Fruit fly (Drosophila melanogaster) whole organism: Measurements from ENCODE around the gene Pmvk.

Experiments
- CG8478 ChIP-seq: fragments of >200 bp; optimal IDR thresholded peaks from 2 replicates; lab custom pipeline; 2018; ENCODE audit warnings: inconsistent platforms
- Dll ChIP-seq: fragments of >200 bp; optimal IDR thresholded peaks from 2 replicates; lab custom pipeline; 2017
- EcR ChIP-seq, 2 experiments: fragments of >200 bp; optimal IDR thresholded peaks; 2 replicates each; lab custom pipeline; 2017; ENCODE audit warnings: missing biosample characterization in 2 of 2, missing genetic modification characterization in 2 of 2, missing genetic modification reagents in 2 of 2
- pan ChIP-seq: fragments of >200 bp; optimal IDR thresholded peaks from 2 replicates; lab custom pipeline; 2017
- psq ChIP-seq: fragments of >200 bp; optimal IDR thresholded peaks from 2 replicates; lab custom pipeline; 2017
- usp ChIP-seq: fragments of >200 bp; optimal IDR thresholded peaks from 2 replicates; lab custom pipeline; 2017; ENCODE audit warnings: missing biosample characterization, missing genetic modification characterization, mixed read lengths

The Pmvk gene

DNA sequence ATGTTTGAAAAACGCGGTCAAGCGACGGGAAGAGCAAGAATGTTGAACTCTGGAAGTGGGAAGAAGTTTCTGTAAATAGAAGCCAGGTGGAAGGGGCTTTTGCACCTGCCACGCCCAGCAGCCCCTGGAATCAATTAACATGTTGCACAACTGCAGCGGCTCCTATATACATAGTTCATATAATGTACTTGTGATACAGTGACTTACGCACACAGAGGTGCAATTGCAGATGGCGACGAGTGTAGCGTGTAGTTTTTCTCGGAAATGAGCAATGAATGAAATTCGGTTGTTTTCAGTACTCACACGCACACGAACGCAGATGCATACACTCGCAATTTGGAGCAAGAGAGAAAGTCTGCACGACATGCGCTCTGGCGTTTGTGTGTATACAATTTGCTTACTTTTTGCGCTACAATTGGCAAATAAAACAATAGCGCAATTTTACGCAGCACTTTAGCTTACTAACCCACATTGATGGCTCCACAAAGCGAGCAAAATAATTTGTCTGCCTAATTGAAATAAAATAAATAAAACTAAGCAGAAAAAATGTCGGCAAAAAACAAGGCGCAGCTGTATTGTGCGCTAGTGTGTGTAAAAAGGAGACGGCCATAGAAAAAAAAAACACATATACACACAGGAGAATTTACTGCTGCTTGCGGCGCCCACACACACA lies 3.7 kb downstream of the Pmvk start:
- TF ChIP-seq CG8478: peak; percentile 76
- no peak for TF ChIP-seq EcR (GFP tag; optimal IDR thresholded peaks at IDR 0.05; lab: Kevin White, UChicago)

dm6 chr2L:19575626-19576298 lies 4.4 kb downstream of the Pmvk start:
- TF ChIP-seq Dll (lab: Kevin White, UChicago) (peak; percentile 72), EcR (GFP tag; optimal IDR thresholded peaks at IDR 0.05; lab: Kevin White, UChicago) (no peak)

DNA sequence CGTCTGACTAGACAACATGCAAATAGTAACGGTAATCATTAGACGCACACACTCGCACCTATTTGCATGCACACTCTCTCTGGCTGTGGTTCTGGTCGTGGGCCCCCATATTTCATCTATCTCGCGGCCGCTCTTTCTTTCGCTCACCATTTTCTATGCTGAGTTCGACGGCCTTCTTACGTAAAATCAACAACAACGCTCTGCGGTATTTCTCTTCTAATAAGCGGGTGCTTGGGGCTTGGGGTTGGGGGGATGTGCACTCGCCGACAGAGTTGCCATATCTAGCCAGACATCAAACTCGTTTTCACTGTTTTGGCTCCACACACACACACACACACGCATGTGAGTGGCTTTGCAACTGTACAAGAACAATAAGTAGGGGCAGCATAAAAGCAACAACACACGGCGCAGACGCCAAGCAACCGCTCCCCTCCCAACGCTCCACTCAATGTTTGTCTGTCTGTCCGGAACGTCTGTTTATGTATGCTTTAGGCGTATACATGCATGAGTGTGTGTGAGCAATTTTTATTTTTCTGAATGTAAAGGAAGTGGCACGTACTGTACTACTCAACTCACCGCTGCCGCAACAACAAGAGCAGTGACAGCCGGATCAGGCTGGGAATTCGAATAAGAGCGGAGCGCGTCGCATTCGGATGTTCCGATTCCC lies 5.1 kb downstream of the Pmvk start:
- TF ChIP-seq psq (lab: Kevin White, UChicago) (no peak), EcR (GFP tag; optimal IDR thresholded peaks at IDR 0.05; lab: Kevin White, UChicago) (peak in 1 of 2 experiments; percentile 92), usp (GFP tag; lab: Kevin White, UChicago) (no peak), pan (lab: Kevin White, UChicago) (no peak), Dll (lab: Kevin White, UChicago) (no peak), CG8478 (no peak)

DNA sequence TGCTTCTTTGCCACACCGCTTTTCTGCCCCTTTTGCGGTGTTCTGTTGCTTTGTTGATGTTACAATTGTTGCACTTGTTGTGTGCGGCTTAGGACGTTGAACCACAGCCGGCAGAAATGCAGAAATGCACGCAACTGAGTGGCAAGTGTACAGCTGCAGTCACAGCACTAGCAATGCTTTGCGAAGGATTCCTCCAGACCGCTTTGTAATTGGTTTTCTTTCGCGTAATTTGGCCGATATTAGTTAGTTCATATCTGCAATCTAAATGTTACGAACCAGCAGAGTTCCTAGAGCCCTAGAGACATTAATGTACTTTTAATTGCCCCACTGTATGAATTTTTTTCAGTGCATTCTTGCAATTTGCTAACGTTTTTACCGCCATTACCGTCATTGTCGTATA lies 5.8 kb downstream of the Pmvk start:
- no peak for TF ChIP-seq CG8478
- no peak for TF ChIP-seq usp (GFP tag; lab: Kevin White, UChicago)
- TF ChIP-seq psq (lab: Kevin White, UChicago): no peak
- peak in 1 of 2 experiments; percentile 83 for TF ChIP-seq EcR (GFP tag; optimal IDR thresholded peaks at IDR 0.05; lab: Kevin White, UChicago)

DNA sequence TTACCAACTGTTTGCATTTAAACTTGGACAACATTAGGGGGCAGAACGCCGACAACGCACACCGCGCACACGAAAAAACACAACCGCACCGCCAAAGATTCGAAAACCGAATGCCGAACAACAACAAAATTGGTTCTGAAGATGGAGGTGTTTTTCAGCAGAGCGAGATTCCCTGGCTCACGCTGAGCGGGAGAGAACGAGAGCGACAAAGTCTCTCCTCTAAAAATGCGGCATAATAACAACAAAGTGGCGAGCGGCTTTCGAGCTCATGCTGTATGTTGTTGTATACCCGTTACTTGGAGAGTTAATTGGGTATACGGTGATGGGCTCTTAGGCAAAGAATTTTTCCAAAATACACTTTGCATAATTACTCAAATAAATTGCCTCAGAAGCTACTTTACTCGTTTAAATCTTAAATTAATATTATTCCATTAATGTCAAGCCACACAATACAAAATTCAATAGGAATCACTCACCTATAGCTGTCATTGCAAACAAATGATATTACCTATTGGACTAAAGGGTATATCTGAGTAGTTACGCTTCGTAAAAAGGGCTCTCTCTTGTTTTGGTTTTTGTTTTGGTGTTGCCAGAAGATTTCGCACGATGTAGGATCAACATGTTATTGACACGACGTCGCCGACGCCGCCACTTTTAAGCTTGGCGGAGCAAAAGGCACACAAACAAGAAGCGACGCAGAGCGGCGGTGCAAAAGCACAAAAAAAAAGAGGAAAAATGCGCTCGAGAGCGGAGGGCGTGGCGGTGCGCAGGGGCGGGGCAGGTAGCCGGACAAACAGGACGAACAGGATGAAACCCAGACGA lies 7.4 kb downstream of the Pmvk start:
- no peak for TF ChIP-seq psq (lab: Kevin White, UChicago)
- no peak for TF ChIP-seq CG8478
- TF ChIP-seq Dll (lab: Kevin White, UChicago): peak; percentile 60
- peak in 1 of 2 experiments; percentile 67 for TF ChIP-seq EcR (GFP tag; optimal IDR thresholded peaks at IDR 0.05; lab: Kevin White, UChicago)
- no peak for TF ChIP-seq usp (GFP tag; lab: Kevin White, UChicago)
- peak; percentile 94 for TF ChIP-seq pan (lab: Kevin White, UChicago)

- TF ChIP-seq CG8478 (peak; percentile 64), EcR (GFP tag; optimal IDR thresholded peaks at IDR 0.05; lab: Kevin White, UChicago) (peak; percentile 39 to 84), Dll (lab: Kevin White, UChicago) (no peak)
Observed at dm6 chr2L:19571574-19572495, 8.3 kb downstream of the Pmvk start.

- TF ChIP-seq pan (lab: Kevin White, UChicago) (no peak), CG8478 (no peak), EcR (GFP tag; optimal IDR thresholded peaks at IDR 0.05; lab: Kevin White, UChicago) (no peak), Dll (lab: Kevin White, UChicago) (no peak), usp (GFP tag; lab: Kevin White, UChicago) (no peak), psq (lab: Kevin White, UChicago) (no peak)
Observed at dm6 chr2L:19570806-19571254, 9.3 kb downstream of the Pmvk start.

- TF ChIP-seq usp (GFP tag; lab: Kevin White, UChicago): no peak
- TF ChIP-seq EcR (GFP tag; optimal IDR thresholded peaks at IDR 0.05; lab: Kevin White, UChicago): no peak
- TF ChIP-seq CG8478: no peak
- no peak for TF ChIP-seq pan (lab: Kevin White, UChicago)
- no peak for TF ChIP-seq Dll (lab: Kevin White, UChicago)
- TF ChIP-seq psq (lab: Kevin White, UChicago): no peak
Observed at dm6 chr2L:19567305-19567898, 12.7 kb downstream of the Pmvk start.

- TF ChIP-seq pan (lab: Kevin White, UChicago): no peak
- TF ChIP-seq Dll (lab: Kevin White, UChicago): no peak
- TF ChIP-seq CG8478: no peak
- no peak for TF ChIP-seq EcR (GFP tag; optimal IDR thresholded peaks at IDR 0.05; lab: Kevin White, UChicago)
- no peak for TF ChIP-seq psq (lab: Kevin White, UChicago)
- TF ChIP-seq usp (GFP tag; lab: Kevin White, UChicago): no peak
Observed at dm6 chr2L:19565233-19565898, 14.8 kb downstream of the Pmvk start, which contains the start of gene CG13077. TSS of gene CG13077 (plus strand) at chr2L:19565863.
